Worm (Caenorhabditis elegans): ENCODE results near the gene ZK354.3.

DNA sequence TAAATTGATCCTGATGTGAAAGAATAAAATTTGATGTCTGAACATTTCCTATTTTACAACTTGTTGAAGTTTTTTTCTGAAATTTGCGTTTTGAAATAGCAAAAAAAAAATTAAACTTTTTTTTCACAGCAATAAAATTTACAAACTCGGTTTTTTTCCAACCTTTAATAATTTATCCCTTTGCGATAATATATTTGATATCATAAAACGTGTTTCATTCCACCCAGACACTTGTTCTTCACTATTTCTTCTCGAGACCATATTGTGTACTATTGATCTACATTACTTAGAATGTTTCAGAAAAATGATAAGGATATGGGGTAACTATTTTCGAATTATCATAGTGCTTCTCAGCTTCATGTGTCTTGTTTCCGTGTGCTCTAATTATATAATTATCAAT lies 16.3 kb downstream of the ZK354.3 start, which contains the start of gene Y4C6B.4:
- TF ChIP-seq elt-1 (tag; optimal IDR thresholded peaks at IDR 0.05): no peak
- TF ChIP-seq F13H6.1 (tag; optimal IDR thresholded peaks at IDR 0.05): no peak
- TF ChIP-seq nhr-11 (tag; optimal IDR thresholded peaks at IDR 0.05): no peak
- no peak for TF ChIP-seq mdl-1 (tag; optimal IDR thresholded peaks at IDR 0.05)
- TF ChIP-seq elt-3 (tag; optimal IDR thresholded peaks at IDR 0.05): no peak
- TF ChIP-seq blmp-1 (tag; optimal IDR thresholded peaks at IDR 0.05; ENCODE audit: insufficient read depth): no peak
- TF ChIP-seq snpc-4 (tag; optimal IDR thresholded peaks at IDR 0.05): no peak
- TF ChIP-seq nhr-129 (tag; optimal IDR thresholded peaks at IDR 0.05): no peak
- no peak for TF ChIP-seq ama-1 (optimal IDR thresholded peaks at IDR 0.05)
- TF ChIP-seq ceh-82 (tag; optimal IDR thresholded peaks at IDR 0.05): no peak
- no peak for TF ChIP-seq ZK546.5 (tag; optimal IDR thresholded peaks at IDR 0.05)
- no peak for TF ChIP-seq lin-39 (tag; optimal IDR thresholded peaks at IDR 0.05)
